Worm (Caenorhabditis elegans): ENCODE data around the gene unc-22.

Gene unc-22

ce11 chrIV:11955592-11955991 is 55.2 kb downstream of the unc-22 start (continued):
- TF ChIP-seq nhr-48 (tag; optimal IDR thresholded peaks at IDR 0.05) (peak; percentile 86), ceh-82 (tag; optimal IDR thresholded peaks at IDR 0.05) (no peak), aly-2 (tag; optimal IDR thresholded peaks at IDR 0.05) (no peak), ceh-44 (GFP tag; IDR thresholded peaks at IDR 0.05) (no peak), dmd-8 (GFP tag; IDR thresholded peaks at IDR 0.05) (no peak), ceh-32 (tag; optimal IDR thresholded peaks at IDR 0.05; ENCODE audit: poor library complexity) (no peak), nhr-25 (tag; optimal IDR thresholded peaks at IDR 0.05; ENCODE audit: borderline replicate concordance, insufficient read depth) (no peak), Y105C5A.15 (GFP tag; IDR thresholded peaks at IDR 0.05) (no peak), mes-2 (tag; optimal IDR thresholded peaks at IDR 0.05; ENCODE audit: poor library complexity, severe bottlenecking) (peak; percentile 65), pqm-1 (tag; optimal IDR thresholded peaks at IDR 0.05) (peak; percentile 90), saeg-2 (GFP tag; IDR thresholded peaks at IDR 0.05) (no peak), duxl-1 (tag; optimal IDR thresholded peaks at IDR 0.05; ENCODE audit: poor library complexity) (no peak), R02D3.7 (tag; optimal IDR thresholded peaks at IDR 0.05) (no peak), nhr-77 (tag; optimal IDR thresholded peaks at IDR 0.05) (peak; percentile 60), spr-3 (GFP tag; optimal IDR thresholded peaks at IDR 0.05) (peak; percentile 76), mdt-29 (GFP tag; IDR thresholded peaks at IDR 0.05) (peak; percentile 66; the same call in 1 of the 2 replicates), ceh-62 (tag; optimal IDR thresholded peaks at IDR 0.05) (no peak), nhr-102 (tag; optimal IDR thresholded peaks at IDR 0.05) (peak; percentile 33), mdl-1 (tag; optimal IDR thresholded peaks at IDR 0.05) (peak; percentile 34 to 76), egl-27 (tag; optimal IDR thresholded peaks at IDR 0.05) (no peak), tra-1 (GFP tag; IDR thresholded peaks at IDR 0.05) (peak; percentile 65), nhr-76 (tag; optimal IDR thresholded peaks at IDR 0.05) (no peak), daf-19 (GFP tag; conservative IDR thresholded peaks at IDR 0.05) (no peak), dmd-9 (GFP tag; IDR thresholded peaks at IDR 0.05) (no peak), F26F4.8 (GFP tag; conservative IDR thresholded peaks at IDR 0.05) (no peak), fos-1 (tag; optimal IDR thresholded peaks at IDR 0.05) (peak; percentile 71), nhr-28 (tag; optimal IDR thresholded peaks at IDR 0.05) (peak; percentile 75), ctbp-1 (GFP tag; IDR thresholded peaks at IDR 0.05) (no peak), Y75B8A.6 (GFP tag; IDR thresholded peaks at IDR 0.05) (peak; percentile 69; the same call in 1 of the 2 replicates), ces-1 (GFP tag; optimal IDR thresholded peaks at IDR 0.05) (no peak), F37D6.2 (tag; optimal IDR thresholded peaks at IDR 0.05) (no peak), attf-4 (tag; optimal IDR thresholded peaks at IDR 0.05) (no peak), zfp-2 (tag; optimal IDR thresholded peaks at IDR 0.05) (no peak), vab-7 (GFP tag; IDR thresholded peaks at IDR 0.05) (no peak), F49E8.2 (tag; optimal IDR thresholded peaks at IDR 0.05; ENCODE audit: borderline replicate concordance) (no peak), Y5F2A.4 (GFP tag; optimal IDR thresholded peaks at IDR 0.05) (no peak), lin-38 (GFP tag; IDR thresholded peaks at IDR 0.05) (peak; percentile 46), tag-97 (GFP tag; IDR thresholded peaks at IDR 0.05) (no peak), hlh-30 (tag; optimal IDR thresholded peaks at IDR 0.05; ENCODE audit: insufficient read depth) (no peak), dmd-6 (GFP tag; IDR thresholded peaks at IDR 0.05) (peak; percentile 94), zag-1 (tag; optimal IDR thresholded peaks at IDR 0.05) (no peak), daf-16 (GFP tag; optimal IDR thresholded peaks at IDR 0.05) (peak in 1 of 2 experiments; percentile 73), daf-16 (tag; optimal IDR thresholded peaks at IDR 0.05) (peak; percentile 92), aha-1 (tag) (peak; percentile 95), unc-130 (GFP tag; optimal IDR thresholded peaks at IDR 0.05) (no peak), lsy-2 (tag; optimal IDR thresholded peaks at IDR 0.05) (peak; percentile 28 to 60), set-16 (GFP tag; IDR thresholded peaks at IDR 0.05) (no peak), F44E2.7 (GFP tag; IDR thresholded peaks at IDR 0.05) (no peak), lin-1 (GFP tag; IDR thresholded peaks at IDR 0.05) (peak; percentile 93), unc-62 (GFP tag; optimal IDR thresholded peaks at IDR 0.05 in 1 of 2) (no peak), unc-62 (tag; optimal IDR thresholded peaks at IDR 0.05) (no peak), mxl-2 (GFP tag; conservative IDR thresholded peaks at IDR 0.05) (no peak)
